Fruit fly (Drosophila melanogaster) whole organism, wandering third instar larva: ENCODE measurements around the gene CG13862.

ENCODE experiments used
- Mio ChIP-seq: sonication (Bioruptor generic); optimal IDR thresholded peaks from 2 replicates; lab custom pipeline; 2016; ENCODE audit warnings: missing biosample characterization, missing genetic modification characterization
- Myc ChIP-seq: fragments of >200 bp; optimal IDR thresholded peaks from 2 replicates; lab custom pipeline; 2017
- lola ChIP-seq: fragments of >200 bp; optimal IDR thresholded peaks from 2 replicates; lab custom pipeline; 2017; ENCODE audit warnings: missing biosample characterization, missing genetic modification characterization
- pan ChIP-seq: fragments of >200 bp; optimal IDR thresholded peaks from 2 replicates; lab custom pipeline; 2017
- psq ChIP-seq: fragments of 200-800 bp; sonication (Bioruptor generic); optimal IDR thresholded peaks from 3 replicates; lab custom pipeline; 2017; ENCODE audit warnings: missing biosample characterization, mild to moderate bottlenecking, missing genetic modification characterization, moderate library complexity

dm6 chr3R:22339510-22339909 is 7.7 kb downstream of the CG13862 start:
- no peak for TF ChIP-seq lola (GFP tag; lab: Kevin White, UChicago)
- no peak for TF ChIP-seq Myc (lab: Kevin White, UChicago)
- TF ChIP-seq psq, result peak; percentile 27
- TF ChIP-seq Mio (GFP tag; lab: Kevin White, UChicago), result no peak
- TF ChIP-seq pan, result no peak
